Fruit fly (Drosophila melanogaster): Measurements from ENCODE around the gene Stim.
A peak's percentile ranks its signal among the peaks of the same experiment; 100 is the strongest.

Gene Stim

dm6 chrX:15924805-15925204, 15.4 kb downstream of the Stim start, which contains the start of gene Lcch3:
Lcch3 (plus strand) TSS chrX:15925105.
- TF ChIP-seq dsx (GFP tag; optimal IDR thresholded peaks at IDR 0.05; ENCODE audit: poor library complexity, severe bottlenecking) (no peak), CG6276 (GFP tag; optimal IDR thresholded peaks at IDR 0.05) (no peak), Hr4 (GFP tag; optimal IDR thresholded peaks at IDR 0.05) (no peak), Hr38 (GFP tag; optimal IDR thresholded peaks at IDR 0.05) (no peak), pdm3 (GFP tag; optimal IDR thresholded peaks at IDR 0.05) (no peak), Eip78C (GFP tag) (no peak), CG6163 (GFP tag; IDR thresholded peaks at IDR 0.05) (no peak), Sox102F (GFP tag; optimal IDR thresholded peaks at IDR 0.05) (no peak), CG15336 (GFP tag; IDR thresholded peaks at IDR 0.05) (no peak), CG34406 (GFP tag; optimal IDR thresholded peaks at IDR 0.05) (no peak), acj6 (GFP tag; optimal IDR thresholded peaks at IDR 0.05) (no peak)

DNA sequence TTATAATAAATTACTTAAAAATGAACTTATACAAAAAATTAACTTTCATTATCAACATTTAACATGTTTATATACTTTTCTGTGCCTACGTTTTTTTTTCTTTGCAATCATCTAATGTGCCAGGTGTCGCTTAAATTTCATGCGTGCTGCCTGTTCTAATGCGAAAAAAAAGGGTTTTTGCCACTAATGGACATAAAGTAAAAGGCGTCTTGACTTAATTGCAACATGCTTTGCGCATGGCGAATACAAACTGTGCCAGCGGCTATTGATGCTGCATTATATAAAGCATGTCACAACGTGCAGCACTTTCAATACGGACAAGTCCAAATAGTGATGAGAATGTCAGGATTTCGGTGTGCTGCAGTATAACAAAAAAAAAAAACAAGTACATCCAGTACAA, 18.6 kb downstream of the Stim start, which contains the start of gene CG8916:
Gene CG8916 (plus strand): TSS at position 301 of the 400 bp plus-strand sequence.
- TF ChIP-seq spab (GFP tag; optimal IDR thresholded peaks at IDR 0.05) (no peak), Smox (GFP tag; optimal IDR thresholded peaks at IDR 0.05) (no peak), salr (GFP tag; optimal IDR thresholded peaks at IDR 0.05) (no peak), lz (GFP tag; optimal IDR thresholded peaks at IDR 0.05) (no peak), CG8119 (GFP tag; IDR thresholded peaks at IDR 0.05) (no peak), CG6808 (GFP tag; optimal IDR thresholded peaks at IDR 0.05) (no peak), svp (GFP tag) (no peak), achi (GFP tag; optimal IDR thresholded peaks at IDR 0.05) (no peak), Ets96B (tag; optimal IDR thresholded peaks at IDR 0.05) (no peak), esn (GFP tag; optimal IDR thresholded peaks at IDR 0.05) (no peak)

DNA sequence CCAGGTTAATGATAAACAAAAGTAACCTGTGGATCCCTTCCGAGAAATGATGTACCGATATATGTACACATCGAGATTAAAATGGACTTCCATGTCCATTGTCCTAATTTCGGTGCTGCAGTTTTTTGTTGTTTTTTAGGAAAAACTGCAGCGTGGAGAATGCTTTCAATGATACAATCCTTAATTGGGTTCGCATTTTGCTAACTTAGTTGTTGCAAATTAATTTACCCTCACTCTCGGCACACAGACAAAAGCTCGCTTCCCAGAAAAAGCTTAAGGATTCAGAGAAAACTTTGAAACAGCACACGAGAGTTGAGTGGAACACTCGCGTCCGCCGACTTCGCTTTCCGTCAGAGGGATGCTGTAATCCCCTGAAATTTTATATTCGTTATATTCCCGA, 29.7 kb downstream of the Stim start, which contains the start of gene Lrp4:
Gene Lrp4 (plus strand): TSS at position 301 of the 400 bp plus-strand sequence.
- TF ChIP-seq CG6808 (GFP tag; optimal IDR thresholded peaks at IDR 0.05) = no peak
- no peak for TF ChIP-seq CG10631 (GFP tag; optimal IDR thresholded peaks at IDR 0.05)
- TF ChIP-seq Gug (GFP tag; IDR thresholded peaks at IDR 0.05) = no peak

- peak; percentile 67 for TF ChIP-seq Sox14 (GFP tag; optimal IDR thresholded peaks at IDR 0.05)
- TF ChIP-seq pdm3 (GFP tag; optimal IDR thresholded peaks at IDR 0.05) = peak; percentile 38
- no peak for TF ChIP-seq CG6792 (GFP tag; optimal IDR thresholded peaks at IDR 0.05)
- peak; percentile 34 for TF ChIP-seq CG10631 (GFP tag; optimal IDR thresholded peaks at IDR 0.05)
These were observed 30.5 kb downstream of the Stim start, which contains the start of gene CycD for dm6 chrX:15909564-15910284. CycD (minus strand) TSS chrX:15909676.

- TF ChIP-seq lz (GFP tag; optimal IDR thresholded peaks at IDR 0.05) = no peak
- no peak for TF ChIP-seq Sox14 (GFP tag; optimal IDR thresholded peaks at IDR 0.05)
- TF ChIP-seq OdsH (GFP tag; optimal IDR thresholded peaks at IDR 0.05) = no peak
- TF ChIP-seq salr (GFP tag; optimal IDR thresholded peaks at IDR 0.05) = no peak
- TF ChIP-seq Eip93F (GFP tag; optimal IDR thresholded peaks at IDR 0.05) = no peak
- TF ChIP-seq Gug (GFP tag; IDR thresholded peaks at IDR 0.05) = no peak
- no peak for TF ChIP-seq Ets96B (tag; optimal IDR thresholded peaks at IDR 0.05)
- no peak for TF ChIP-seq fd59A (GFP tag; optimal IDR thresholded peaks at IDR 0.05)
- TF ChIP-seq spab (GFP tag; optimal IDR thresholded peaks at IDR 0.05) = no peak
- TF ChIP-seq Met (GFP tag; optimal IDR thresholded peaks at IDR 0.05) = no peak
- no peak for TF ChIP-seq acj6 (GFP tag; optimal IDR thresholded peaks at IDR 0.05)
- no peak for TF ChIP-seq CG11902 (GFP tag; optimal IDR thresholded peaks at IDR 0.05)
- TF ChIP-seq Sox102F (GFP tag; optimal IDR thresholded peaks at IDR 0.05) = no peak
- TF ChIP-seq net (GFP tag; optimal IDR thresholded peaks at IDR 0.05) = no peak
These were observed 46.5 kb downstream of the Stim start for dm6 chrX:15893732-15894264.

All from whole organism, prepupa.